Worm (Caenorhabditis elegans): ENCODE measurements around the gene unc-27.

- TF ChIP-seq B0310.2 (tag; optimal IDR thresholded peaks at IDR 0.05), result no peak
- no peak for TF ChIP-seq ets-7 (tag; optimal IDR thresholded peaks at IDR 0.05)
Observed at ce11 chrX:8824437-8824836, 35.2 kb downstream of the unc-27 start, which contains the start of gene ifd-1.
